Worm (Caenorhabditis elegans) whole organism, L3 larva: Measurements from ENCODE around the gene bmy-1.
"Not testable (repeated sequence)": the region's sequence is repeated elsewhere in the genome, so short reads cannot be mapped to it uniquely, and the experiment has no call there.

ENCODE experiments used
- R02D3.7 ChIP-seq: fragments of 150-350 bp; optimal IDR thresholded peaks from 2 replicates; lab custom pipeline; 2014; ENCODE audit warnings: missing biosample characterization, missing genetic modification characterization
- ZK546.5 ChIP-seq: sonication (generic microtip); optimal IDR thresholded peaks from 2 replicates; lab custom pipeline; 2017; ENCODE audit warnings: missing biosample characterization, missing genetic modification characterization
- aly-2 ChIP-seq: fragments of 150-350 bp; optimal IDR thresholded peaks from 2 replicates; lab custom pipeline; 2014; ENCODE audit warnings: missing biosample characterization, missing genetic modification characterization
- ama-1 ChIP-seq: fragments of 150-350 bp; optimal IDR thresholded peaks from 2 replicates; lab custom pipeline; 2018
- ceh-16 ChIP-seq: sonication (generic microtip); optimal IDR thresholded peaks from 2 replicates; lab custom pipeline; 2017; ENCODE audit warnings: missing biosample characterization, missing genetic modification characterization
- ceh-28 ChIP-seq: fragments of 150-350 bp; optimal IDR thresholded peaks from 2 replicates; lab custom pipeline; 2014; ENCODE audit warnings: missing biosample characterization, missing genetic modification reagents, missing genetic modification characterization
- ceh-9 ChIP-seq: sonication (generic microtip); optimal IDR thresholded peaks from 2 replicates; lab custom pipeline; 2018; ENCODE audit warnings: missing biosample characterization, missing genetic modification characterization
- egl-27 ChIP-seq: sonication (generic microtip); optimal IDR thresholded peaks from 4 replicates; lab custom pipeline; 2017; ENCODE audit warnings: missing biosample characterization, missing genetic modification reagents, missing genetic modification characterization
- egl-5 ChIP-seq: fragments of 150-350 bp; optimal IDR thresholded peaks from 2 replicates; lab custom pipeline; 2017; ENCODE audit warnings: missing biosample characterization, missing genetic modification reagents, missing genetic modification characterization, inconsistent platforms
- elt-2 ChIP-seq: sonication (generic microtip); optimal IDR thresholded peaks from 2 replicates; lab custom pipeline; 2016; ENCODE audit warnings: missing genetic modification reagents, mild to moderate bottlenecking, missing genetic modification characterization, missing compliant biosample characterization
- eor-1 ChIP-seq, 2 experiments: fragments of 150-350 bp; optimal IDR thresholded peaks; 2 replicates each; lab custom pipeline; 2014 to 2018; ENCODE audit warnings: missing biosample characterization in 2 of 2, missing genetic modification characterization in 2 of 2
- fkh-10 ChIP-seq: sonication (generic microtip); optimal IDR thresholded peaks from 2 replicates; lab custom pipeline; 2017; ENCODE audit warnings: missing biosample characterization, missing genetic modification reagents, missing genetic modification characterization
- fkh-2 ChIP-seq: fragments of 150-350 bp; optimal IDR thresholded peaks from 2 replicates; lab custom pipeline; 2014; ENCODE audit warnings: missing biosample characterization, missing genetic modification reagents, missing genetic modification characterization
- jun-1 ChIP-seq: fragments of 150-350 bp; optimal IDR thresholded peaks from 2 replicates; lab custom pipeline; 2014; ENCODE audit warnings: missing biosample characterization, missing genetic modification reagents, missing genetic modification characterization
- lin-15B ChIP-seq: fragments of 150-350 bp; optimal IDR thresholded peaks from 2 replicates; lab custom pipeline; 2014; ENCODE audit warnings: missing biosample characterization, missing genetic modification characterization
- lsy-12 ChIP-seq: sonication (generic microtip); optimal IDR thresholded peaks from 2 replicates; lab custom pipeline; 2016; ENCODE audit warnings: mild to moderate bottlenecking, missing genetic modification characterization, missing compliant biosample characterization
- mdl-1 ChIP-seq: fragments of 150-350 bp; optimal IDR thresholded peaks from 2 replicates; lab custom pipeline; 2014; ENCODE audit warnings: missing biosample characterization, missing genetic modification characterization
- mml-1 ChIP-seq: fragments of 150-350 bp; sonication (generic microtip); optimal IDR thresholded peaks from 3 replicates; lab custom pipeline; 2014; ENCODE audit warnings: missing biosample characterization, missing genetic modification characterization
- nhr-11 ChIP-seq: fragments of 150-350 bp; optimal IDR thresholded peaks from 2 replicates; lab custom pipeline; 2014; ENCODE audit warnings: missing biosample characterization, missing genetic modification characterization
- nhr-23 ChIP-seq: fragments of 150-350 bp; optimal IDR thresholded peaks from 2 replicates; lab custom pipeline; 2014; ENCODE audit warnings: missing biosample characterization, missing genetic modification reagents, missing genetic modification characterization
- nhr-237 ChIP-seq: fragments of 150-350 bp; optimal IDR thresholded peaks from 2 replicates; lab custom pipeline; 2014; ENCODE audit warnings: missing biosample characterization, missing genetic modification characterization
- nhr-25 ChIP-seq: sonication (generic microtip); optimal IDR thresholded peaks from 2 replicates; lab custom pipeline; 2017; ENCODE audit warnings: missing biosample characterization, missing genetic modification characterization
- nhr-28 ChIP-seq: fragments of 150-350 bp; optimal IDR thresholded peaks from 2 replicates; lab custom pipeline; 2014; ENCODE audit warnings: missing biosample characterization, missing genetic modification characterization
- nhr-43 ChIP-seq: sonication (generic microtip); optimal IDR thresholded peaks from 2 replicates; lab custom pipeline; 2016; ENCODE audit warnings: mild to moderate bottlenecking, missing genetic modification characterization, missing compliant biosample characterization; ENCODE audit not compliant: poor library complexity, severe bottlenecking
- nhr-67 ChIP-seq: fragments of 150-350 bp; optimal IDR thresholded peaks from 2 replicates; lab custom pipeline; 2014; ENCODE audit warnings: missing biosample characterization, missing genetic modification characterization
- nhr-76 ChIP-seq: fragments of 150-350 bp; sonication (generic microtip); optimal IDR thresholded peaks from 5 replicates; lab custom pipeline; 2014; ENCODE audit warnings: missing biosample characterization, missing genetic modification characterization
- nhr-77 ChIP-seq: fragments of 150-350 bp; optimal IDR thresholded peaks from 2 replicates; lab custom pipeline; 2014; ENCODE audit warnings: missing biosample characterization, missing genetic modification characterization
- sea-2 ChIP-seq: fragments of 150-350 bp; sonication (generic microtip); optimal IDR thresholded peaks from 4 replicates; lab custom pipeline; 2014; ENCODE audit warnings: missing biosample characterization, missing genetic modification reagents, missing genetic modification characterization
- skn-1 ChIP-seq: fragments of 150-350 bp; optimal IDR thresholded peaks from 2 replicates; lab custom pipeline; 2014; ENCODE audit warnings: missing biosample characterization, missing genetic modification characterization
- snpc-4 ChIP-seq: fragments of 150-350 bp; optimal IDR thresholded peaks from 2 replicates; lab custom pipeline; 2014; ENCODE audit warnings: missing biosample characterization, missing genetic modification characterization
- zag-1 ChIP-seq: fragments of 150-350 bp; optimal IDR thresholded peaks from 2 replicates; lab custom pipeline; 2014; ENCODE audit warnings: missing biosample characterization, missing genetic modification characterization
- ztf-11 ChIP-seq: fragments of 150-350 bp; optimal IDR thresholded peaks from 2 replicates; lab custom pipeline; 2014; ENCODE audit warnings: missing biosample characterization, missing genetic modification characterization

bmy-1 gene

DNA sequence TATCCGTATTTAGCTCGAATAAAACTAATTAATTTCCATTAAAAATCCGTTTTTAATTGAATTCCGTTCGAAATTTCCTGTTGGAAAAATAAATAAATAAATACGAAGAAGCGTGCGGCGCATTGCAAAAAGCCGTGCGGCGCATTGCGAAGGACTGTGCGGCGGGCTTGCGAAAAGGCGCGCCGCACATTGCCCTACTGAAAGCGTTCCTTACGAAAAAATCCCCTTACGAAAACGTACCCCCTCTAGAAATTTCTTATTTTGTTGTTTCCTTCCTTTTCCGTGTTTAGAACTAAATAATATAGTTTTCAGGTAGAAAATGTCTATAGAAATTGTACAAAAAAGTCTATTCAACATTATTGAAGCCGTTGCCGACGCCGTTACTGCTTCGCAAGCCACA, 8.1 kb upstream of the bmy-1 start, which contains the start of gene F09E5.8:
F09E5.8 (plus strand) TSS at position 313 of the 400 bp plus-strand sequence.
- not testable (repeated sequence) for TF ChIP-seq sea-2 (GFP tag; lab: Kevin White, UChicago); mml-1; nhr-77 (tag; lab: Kevin White, UChicago)

ce11 chrII:5351799-5352198, 6.7 kb upstream of the bmy-1 start, which contains the start of gene F09E5.7:
TSS of gene F09E5.7 (plus strand) at chrII:5352099.
- TF ChIP-seq skn-1 (no peak), fkh-10 (no peak), lin-15B (no peak), ceh-28 (tag; lab: Kevin White, UChicago) (no peak), ZK546.5 (tag; lab: Kevin White, UChicago) (no peak), lsy-12 (tag; lab: Kevin White, UChicago) (no peak), ztf-11 (tag; lab: Kevin White, UChicago) (no peak), nhr-77 (tag; lab: Kevin White, UChicago) (no peak), eor-1 (tag; optimal IDR thresholded peaks at IDR 0.05; lab: Kevin White, UChicago) (no peak), nhr-11 (tag; lab: Kevin White, UChicago) (no peak), egl-5 (tag; lab: Kevin White, UChicago) (no peak), ama-1 (lab: Kevin White, UChicago) (no peak), zag-1 (no peak)

ce11 chrII:5353642-5354041, 4.9 kb upstream of the bmy-1 start:
- TF ChIP-seq lsy-12 (tag; lab: Kevin White, UChicago) = peak; percentile 70
- peak; percentile 37 for TF ChIP-seq elt-2 (tag; lab: Kevin White, UChicago)
- peak; percentile 70 for TF ChIP-seq nhr-43
- no peak for TF ChIP-seq nhr-23

ce11 chrII:5355384-5355783, 3.1 kb upstream of the bmy-1 start, which contains the start of gene srg-69:
TSS of gene srg-69 (plus strand) at chrII:5355684.
- TF ChIP-seq nhr-76 (tag; lab: Kevin White, UChicago) (no peak), ZK546.5 (tag; lab: Kevin White, UChicago) (no peak), nhr-25 (tag; lab: Kevin White, UChicago) (no peak), nhr-67 (tag; lab: Kevin White, UChicago) (no peak)

- TF ChIP-seq ZK546.5 (tag; lab: Kevin White, UChicago) (no peak), lin-15B (no peak), lsy-12 (tag; lab: Kevin White, UChicago) (no peak), ama-1 (lab: Kevin White, UChicago) (no peak), jun-1 (no peak), egl-27 (tag; lab: Kevin White, UChicago) (no peak), zag-1 (no peak), R02D3.7 (tag; lab: Kevin White, UChicago) (no peak), fkh-2 (no peak), fkh-10 (no peak)
Measured at ce11 chrII:5359252-5359651, 757 bp downstream of the bmy-1 start, which contains the start of gene sec-6. TSS of gene sec-6 (plus strand) at chrII:5359552.

DNA sequence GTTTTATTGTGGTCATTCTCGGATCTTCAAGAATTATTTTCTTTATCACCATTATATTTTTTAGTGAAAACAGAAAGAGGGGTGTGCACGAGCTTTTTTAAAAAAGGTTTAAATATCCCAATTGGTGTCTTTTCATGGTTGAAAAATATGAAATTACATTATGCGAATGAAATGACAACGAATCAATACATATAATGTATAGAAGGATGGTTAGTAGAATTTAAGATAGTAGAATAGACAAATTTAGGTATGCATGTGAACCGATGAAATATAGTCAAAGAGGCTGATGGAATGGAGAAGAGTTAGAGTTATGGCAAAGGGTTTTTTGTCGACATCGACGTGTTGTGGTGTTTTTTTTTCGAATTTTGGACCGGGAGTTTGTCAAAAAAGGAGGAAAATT, 6.0 kb downstream of the bmy-1 start:
- TF ChIP-seq nhr-28 (no peak), nhr-67 (tag; lab: Kevin White, UChicago) (no peak), lin-15B (no peak), nhr-237 (tag; lab: Kevin White, UChicago) (no peak), ceh-9 (tag; lab: Kevin White, UChicago) (no peak), aly-2 (tag; lab: Kevin White, UChicago) (no peak), snpc-4 (tag; lab: Kevin White, UChicago) (no peak), mdl-1 (tag; lab: Kevin White, UChicago) (no peak), eor-1 (tag; optimal IDR thresholded peaks at IDR 0.05; lab: Kevin White, UChicago) (no peak), ceh-16 (tag; lab: Kevin White, UChicago) (no peak), ztf-11 (tag; lab: Kevin White, UChicago) (no peak), elt-2 (tag; lab: Kevin White, UChicago) (no peak), lsy-12 (tag; lab: Kevin White, UChicago) (no peak)
